Worm (Caenorhabditis elegans) whole organism, mixed stage, embryonic: ENCODE data around the gene hpr-9.

ENCODE experiments used
- bed-3 ChIP-seq: fragments of 200-800 bp; sonication (Bioruptor generic); optimal IDR thresholded peaks from 3 replicates; lab custom pipeline; 2018; ENCODE audit warnings: mild to moderate bottlenecking, missing genetic modification characterization, moderate library complexity, missing compliant biosample characterization
- blmp-1 ChIP-seq: fragments of 150-350 bp; optimal IDR thresholded peaks from 2 replicates; lab custom pipeline; 2014; ENCODE audit warnings: missing biosample characterization, missing genetic modification characterization
- elt-3 ChIP-seq: fragments of 150-350 bp; optimal IDR thresholded peaks from 2 replicates; lab custom pipeline; 2014; ENCODE audit warnings: missing biosample characterization, missing genetic modification characterization
- lin-13 ChIP-seq: fragments of 150-350 bp; optimal IDR thresholded peaks from 2 replicates; lab custom pipeline; 2014; ENCODE audit warnings: missing biosample characterization, missing genetic modification characterization
- nhr-237 ChIP-seq: fragments of 150-350 bp; optimal IDR thresholded peaks from 2 replicates; lab custom pipeline; 2014; ENCODE audit warnings: missing biosample characterization, missing genetic modification characterization
- nhr-28 ChIP-seq: fragments of 150-350 bp; optimal IDR thresholded peaks from 2 replicates; lab custom pipeline; 2014; ENCODE audit warnings: missing biosample characterization, missing genetic modification characterization
- snpc-4 ChIP-seq: fragments of 150-350 bp; optimal IDR thresholded peaks from 2 replicates; lab custom pipeline; 2014; ENCODE audit warnings: missing biosample characterization, missing genetic modification characterization
- unc-39 ChIP-seq: fragments of 150-350 bp; optimal IDR thresholded peaks from 2 replicates; lab custom pipeline; 2014; ENCODE audit warnings: missing biosample characterization, missing genetic modification characterization
- ztf-11 ChIP-seq: fragments of 150-350 bp; optimal IDR thresholded peaks from 2 replicates; lab custom pipeline; 2014; ENCODE audit warnings: missing biosample characterization, missing genetic modification characterization

DNA sequence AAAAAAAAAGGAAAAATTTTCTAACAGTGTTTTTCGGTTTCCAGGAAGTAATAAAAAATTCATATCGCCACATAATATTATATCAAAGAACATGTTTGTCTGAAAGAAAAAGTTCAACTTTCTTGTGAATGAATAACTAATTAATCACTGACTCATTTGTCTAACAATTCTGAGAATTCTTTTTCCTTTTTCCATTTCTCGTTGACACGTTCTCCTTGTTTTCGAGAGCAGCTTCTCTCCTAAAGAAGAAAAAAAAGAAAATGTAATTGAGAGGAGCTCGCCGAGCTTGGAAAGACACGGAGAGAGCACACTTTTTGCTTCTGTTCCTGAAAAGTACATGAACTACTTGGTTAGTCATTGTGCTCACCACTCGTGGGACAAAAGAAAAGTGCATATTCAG, 13.2 kb upstream of the hpr-9 start:
- TF ChIP-seq nhr-237 = no peak
- no peak for TF ChIP-seq snpc-4 (tag; lab: Kevin White, UChicago)
- no peak for TF ChIP-seq elt-3 (tag; lab: Kevin White, UChicago)
- no peak for TF ChIP-seq lin-13 (tag; lab: Kevin White, UChicago)
- TF ChIP-seq unc-39 (tag; lab: Kevin White, UChicago) = no peak
- TF ChIP-seq ztf-11 (tag; lab: Kevin White, UChicago) = no peak
- TF ChIP-seq bed-3 (GFP tag; lab: Kevin White, UChicago) = no peak
- no peak for TF ChIP-seq blmp-1 (tag; lab: Kevin White, UChicago)
- no peak for TF ChIP-seq nhr-28
